Worm (Caenorhabditis elegans) whole organism, L4 larva: ENCODE results near the gene srh-73.

Source experiments
- ama-1 ChIP-seq: fragments of 150-350 bp; optimal IDR thresholded peaks from 2 replicates; lab custom pipeline; 2014; ENCODE audit warnings: inconsistent platforms, mixed read lengths
- ceh-44 ChIP-seq: fragments of 200-800 bp; sonication (Bioruptor generic); IDR thresholded peaks from 2 replicates; pipeline ENCODE4 v1.3.6; 2022; ENCODE audit warnings: missing genetic modification reagents, missing genetic modification characterization, missing compliant biosample characterization
- lsy-2 ChIP-seq, 2 experiments: fragments of 150-350 bp in 1 of 2; sonication (generic microtip) in 1 of 2; optimal IDR thresholded peaks; 2 replicates each; lab custom pipeline; 2014 to 2017; ENCODE audit warnings: missing biosample characterization in 2 of 2, missing genetic modification characterization in 2 of 2
- mep-1 ChIP-seq: fragments of 150-350 bp; sonication (generic microtip); optimal IDR thresholded peaks from 3 replicates; lab custom pipeline; 2014; ENCODE audit warnings: missing biosample characterization, missing genetic modification characterization
- nhr-25 ChIP-seq: sonication (generic microtip); optimal IDR thresholded peaks from 2 replicates; lab custom pipeline; 2017; ENCODE audit warnings: missing genetic modification characterization, mild to moderate bottlenecking, missing compliant biosample characterization, antibody characterized with exemption, moderate library complexity, borderline replicate concordance; ENCODE audit not compliant: insufficient read depth

- TF ChIP-seq nhr-25 (tag; lab: Kevin White, UChicago) (no peak), mep-1 (no peak), ceh-44 (GFP tag; lab: Robert Waterston, UW) (no peak), lsy-2 (tag; optimal IDR thresholded peaks at IDR 0.05; lab: Kevin White, UChicago) (no peak), ama-1 (lab: Kevin White, UChicago) (no peak)
These were observed 43.6 kb downstream of the srh-73 start, which contains the start of gene F49C5.11 for ce11 chrII:12555579-12555978.
